Fruit fly (Drosophila melanogaster) whole organism, prepupa: Measurements from ENCODE around the gene CG1785.

Experiments used
- CG10631 ChIP-seq: fragments of 200-800 bp; sonication (Bioruptor generic); optimal IDR thresholded peaks from 2 replicates; lab custom pipeline; 2016; ENCODE audit warnings: missing biosample characterization, missing genetic modification characterization
- CG10669 ChIP-seq: fragments of 200-800 bp; sonication (Bioruptor generic); optimal IDR thresholded peaks from 3 replicates; lab custom pipeline; 2018; ENCODE audit warnings: missing biosample characterization, mild to moderate bottlenecking, missing genetic modification characterization, moderate library complexity
- CG11294 ChIP-seq: fragments of 200-800 bp; sonication (Bioruptor generic); IDR thresholded peaks from 2 replicates; pipeline ENCODE4 v1.3.6; 2022; ENCODE audit warnings: missing biosample characterization, missing genetic modification characterization
- CG11762 ChIP-seq: fragments of 200-800 bp; sonication (Bioruptor generic); optimal IDR thresholded peaks from 3 replicates; lab custom pipeline; 2016; ENCODE audit warnings: missing biosample characterization, missing genetic modification characterization; ENCODE audit not compliant: insufficient read depth
- CG11902 ChIP-seq: fragments of 200-800 bp; sonication (Bioruptor generic); optimal IDR thresholded peaks from 3 replicates; lab custom pipeline; 2016; ENCODE audit warnings: missing biosample characterization, missing genetic modification characterization
- CG15336 ChIP-seq: fragments of 200-800 bp; sonication (Bioruptor generic); IDR thresholded peaks from 2 replicates; pipeline ENCODE4 v1.3.6; 2022; ENCODE audit warnings: missing biosample characterization, missing genetic modification characterization
- CG1621 ChIP-seq: fragments of 200-800 bp; sonication (Bioruptor generic); optimal IDR thresholded peaks from 3 replicates; lab custom pipeline; 2018; ENCODE audit warnings: missing biosample characterization, mild to moderate bottlenecking, missing genetic modification characterization
- CG3032 ChIP-seq: fragments of 200-800 bp; optimal IDR thresholded peaks from 2 replicates; lab custom pipeline; 2019; ENCODE audit warnings: missing biosample characterization, mild to moderate bottlenecking, missing genetic modification characterization, moderate library complexity
- CG31627 ChIP-seq: fragments of 200-800 bp; sonication (Bioruptor generic); optimal IDR thresholded peaks from 3 replicates; lab custom pipeline; 2016; ENCODE audit warnings: missing biosample characterization, missing genetic modification characterization
- CG32006 ChIP-seq: fragments of 200-800 bp; sonication (Bioruptor generic); optimal IDR thresholded peaks from 3 replicates; lab custom pipeline; 2017; ENCODE audit warnings: missing biosample characterization, mild to moderate bottlenecking, missing genetic modification characterization
- CG34406 ChIP-seq: fragments of 200-800 bp; sonication (Bioruptor generic); optimal IDR thresholded peaks from 3 replicates; lab custom pipeline; 2016; ENCODE audit warnings: missing biosample characterization, missing genetic modification characterization
- CG3919 ChIP-seq: fragments of 200-800 bp; sonication (Bioruptor generic); optimal IDR thresholded peaks from 3 replicates; lab custom pipeline; 2016; ENCODE audit warnings: missing biosample characterization, missing genetic modification characterization
- CG4318 ChIP-seq: fragments of 200-800 bp; sonication (Bioruptor generic); optimal IDR thresholded peaks from 3 replicates; lab custom pipeline; 2017; ENCODE audit warnings: missing biosample characterization, mild to moderate bottlenecking, missing genetic modification characterization
- CG6808 ChIP-seq: fragments of 200-800 bp; sonication (Bioruptor generic); optimal IDR thresholded peaks from 3 replicates; lab custom pipeline; 2017; ENCODE audit warnings: missing biosample characterization, missing genetic modification characterization, mild to moderate bottlenecking, moderate library complexity, missing genetic modification reagents
- CG6854 ChIP-seq: fragments of 200-800 bp; sonication (Bioruptor generic); optimal IDR thresholded peaks from 2 replicates; lab custom pipeline; 2017; ENCODE audit warnings: missing biosample characterization, mild to moderate bottlenecking, missing genetic modification characterization
- CG8632 ChIP-seq: fragments of 200-800 bp; sonication (Bioruptor generic); optimal IDR thresholded peaks from 3 replicates; lab custom pipeline; 2016; ENCODE audit warnings: missing biosample characterization, missing genetic modification characterization
- CG9139 ChIP-seq: fragments of 200-800 bp; sonication (Bioruptor generic); optimal IDR thresholded peaks from 3 replicates; lab custom pipeline; 2017; ENCODE audit warnings: missing biosample characterization, mild to moderate bottlenecking, missing genetic modification characterization
- Eip78C ChIP-seq: fragments of 200-800 bp; sonication (Bioruptor generic); peaks from one replicate; lab custom pipeline; 2016; ENCODE audit warnings: missing biosample characterization, missing genetic modification characterization
- Eip93F ChIP-seq: fragments of 200-800 bp; sonication (Bioruptor generic); optimal IDR thresholded peaks from 2 replicates; lab custom pipeline; 2016; ENCODE audit warnings: missing biosample characterization, mild to moderate bottlenecking, missing genetic modification characterization
- Ets21C ChIP-seq: fragments of 200-800 bp; sonication (Bioruptor generic); optimal IDR thresholded peaks from 3 replicates; lab custom pipeline; 2016; ENCODE audit warnings: missing biosample characterization, missing genetic modification characterization
- Gug ChIP-seq: fragments of 200-800 bp; sonication (Bioruptor generic); IDR thresholded peaks from 2 replicates; pipeline ENCODE4 v1.3.6; 2022; ENCODE audit warnings: missing biosample characterization, missing genetic modification characterization
- Hr38 ChIP-seq: sonication (Bioruptor generic); optimal IDR thresholded peaks from 2 replicates; lab custom pipeline; 2016; ENCODE audit warnings: missing biosample characterization, missing genetic modification characterization
- Hr39 ChIP-seq: fragments of 200-800 bp; sonication (Bioruptor generic); optimal IDR thresholded peaks from 2 replicates; lab custom pipeline; 2016; ENCODE audit warnings: missing biosample characterization, missing genetic modification characterization
- Hr4 ChIP-seq: fragments of 200-800 bp; sonication (Bioruptor generic); optimal IDR thresholded peaks from 3 replicates; lab custom pipeline; 2016; ENCODE audit warnings: missing biosample characterization, missing genetic modification characterization
- Lpt ChIP-seq: fragments of 200-800 bp; sonication (Bioruptor generic); optimal IDR thresholded peaks from 3 replicates; lab custom pipeline; 2016; ENCODE audit warnings: missing biosample characterization, missing genetic modification characterization
- OdsH ChIP-seq: fragments of 200-800 bp; sonication (Bioruptor generic); optimal IDR thresholded peaks from 3 replicates; lab custom pipeline; 2016; ENCODE audit warnings: missing biosample characterization, missing genetic modification characterization
- Sox102F ChIP-seq: fragments of 200-800 bp; sonication (Bioruptor generic); optimal IDR thresholded peaks from 2 replicates; lab custom pipeline; 2016; ENCODE audit warnings: missing biosample characterization, mild to moderate bottlenecking, missing genetic modification characterization
- Sox14 ChIP-seq: fragments of 200-800 bp; sonication (Bioruptor generic); optimal IDR thresholded peaks from 3 replicates; lab custom pipeline; 2016; ENCODE audit warnings: missing biosample characterization, missing genetic modification characterization
- Sox15 ChIP-seq: fragments of 200-800 bp; sonication (Bioruptor generic); optimal IDR thresholded peaks from 3 replicates; lab custom pipeline; 2016; ENCODE audit warnings: missing biosample characterization, missing genetic modification characterization
- cyc ChIP-seq: fragments of 200-800 bp; sonication (Bioruptor generic); optimal IDR thresholded peaks from 3 replicates; lab custom pipeline; 2016; ENCODE audit warnings: missing biosample characterization, missing genetic modification characterization
- dac ChIP-seq: fragments of 200-800 bp; sonication (Bioruptor generic); optimal IDR thresholded peaks from 2 replicates; lab custom pipeline; 2017; ENCODE audit warnings: missing biosample characterization, mild to moderate bottlenecking, missing genetic modification characterization
- esn ChIP-seq: fragments of 200-800 bp; sonication (Bioruptor generic); optimal IDR thresholded peaks from 2 replicates; lab custom pipeline; 2016; ENCODE audit warnings: missing biosample characterization, mild to moderate bottlenecking, missing genetic modification characterization, moderate library complexity
- fd85E ChIP-seq: fragments of 200-800 bp; sonication (Bioruptor generic); optimal IDR thresholded peaks from 3 replicates; lab custom pipeline; 2016; ENCODE audit warnings: missing biosample characterization, missing genetic modification characterization
- fkh ChIP-seq: fragments of 200-800 bp; sonication (Bioruptor generic); optimal IDR thresholded peaks from 3 replicates; lab custom pipeline; 2017; ENCODE audit warnings: missing biosample characterization, mild to moderate bottlenecking, missing genetic modification characterization, moderate library complexity
- lz ChIP-seq: fragments of 200-800 bp; sonication (Bioruptor generic); optimal IDR thresholded peaks from 3 replicates; lab custom pipeline; 2016; ENCODE audit warnings: missing biosample characterization, missing genetic modification characterization
- net ChIP-seq: fragments of 200-800 bp; sonication (Bioruptor generic); optimal IDR thresholded peaks from 3 replicates; lab custom pipeline; 2016; ENCODE audit warnings: missing biosample characterization, missing genetic modification characterization
- salr ChIP-seq, 2 experiments: fragments of 200-800 bp; sonication (Bioruptor generic); optimal IDR thresholded peaks; 3 replicates each; lab custom pipeline; 2016 to 2018; ENCODE audit warnings: missing biosample characterization in 2 of 2, missing genetic modification characterization in 2 of 2, mild to moderate bottlenecking in 1 of 2
- spab ChIP-seq: fragments of 200-800 bp; sonication (Bioruptor generic); optimal IDR thresholded peaks from 2 replicates; lab custom pipeline; 2017; ENCODE audit warnings: missing biosample characterization, mild to moderate bottlenecking, missing genetic modification characterization, missing genetic modification reagents
- topi ChIP-seq: fragments of 200-800 bp; sonication (Bioruptor generic); optimal IDR thresholded peaks from 3 replicates; lab custom pipeline; 2016; ENCODE audit warnings: missing biosample characterization, missing genetic modification characterization
- vri ChIP-seq: fragments of 200-800 bp; sonication (Bioruptor generic); optimal IDR thresholded peaks from 3 replicates; lab custom pipeline; 2016; ENCODE audit warnings: missing biosample characterization, mild to moderate bottlenecking, missing genetic modification characterization

The CG1785 gene

dm6 chrX:8709234-8709843 lies 5.4 kb upstream of the CG1785 start, which contains the start of gene Hexo2 (continued):
- peak; percentile 98 for TF ChIP-seq Sox102F (GFP tag; lab: Kevin White, UChicago)
- peak; percentile 99 for TF ChIP-seq dac (GFP tag; lab: Kevin White, UChicago)
- TF ChIP-seq spab, result peak; percentile 92
- peak; percentile 99 for TF ChIP-seq topi (GFP tag; lab: Kevin White, UChicago)
- peak; percentile 99 for TF ChIP-seq CG31627 (GFP tag; lab: Kevin White, UChicago)
- peak; percentile 99 for TF ChIP-seq Eip78C
- TF ChIP-seq CG15336 (GFP tag; lab: Robert Waterston, UW), result peak; percentile 98
- TF ChIP-seq CG3919 (GFP tag; lab: Kevin White, UChicago), result peak; percentile 99
- peak; percentile 95 for TF ChIP-seq CG10669 (GFP tag; lab: Kevin White, UChicago)
- peak; percentile 99 for TF ChIP-seq Hr39
- TF ChIP-seq CG6808 (GFP tag; lab: Kevin White, UChicago), result peak; percentile 86
- TF ChIP-seq CG34406 (GFP tag; lab: Kevin White, UChicago), result peak; percentile 96

- TF ChIP-seq CG31627 (GFP tag; lab: Kevin White, UChicago) (peak; percentile 0), CG11762 (no peak), CG1621 (tag; lab: Kevin White, UChicago) (no peak), Sox14 (no peak), fd85E (GFP tag; lab: Kevin White, UChicago) (no peak), CG32006 (GFP tag; lab: Kevin White, UChicago) (no peak), CG11294 (GFP tag; lab: Robert Waterston, UW) (no peak), Lpt (GFP tag; lab: Kevin White, UChicago) (no peak), CG15336 (GFP tag; lab: Robert Waterston, UW) (no peak), CG10631 (GFP tag; lab: Kevin White, UChicago) (no peak), salr (GFP tag; optimal IDR thresholded peaks at IDR 0.05; lab: Kevin White, UChicago) (no peak), fkh (GFP tag; lab: Kevin White, UChicago) (no peak), CG3919 (GFP tag; lab: Kevin White, UChicago) (no peak), net (no peak), CG11902 (GFP tag; lab: Kevin White, UChicago) (no peak), vri (no peak), Gug (GFP tag; lab: Robert Waterston, UW) (no peak), CG4318 (GFP tag; lab: Kevin White, UChicago) (no peak), dac (GFP tag; lab: Kevin White, UChicago) (no peak), cyc (GFP tag; lab: Kevin White, UChicago) (no peak), Hr4 (GFP tag; lab: Kevin White, UChicago) (no peak), Eip93F (no peak), Sox15 (GFP tag; lab: Kevin White, UChicago) (no peak), CG9139 (GFP tag; lab: Kevin White, UChicago) (no peak), Hr38 (no peak), OdsH (no peak), CG6854 (GFP tag; lab: Kevin White, UChicago) (no peak), lz (GFP tag; lab: Kevin White, UChicago) (peak; percentile 23), Ets21C (GFP tag; lab: Kevin White, UChicago) (no peak), topi (GFP tag; lab: Kevin White, UChicago) (no peak), CG3032 (tag; lab: Kevin White, UChicago) (peak; percentile 36), esn (peak; percentile 28), CG8632 (no peak)
Observed at dm6 chrX:8720213-8720612, 5.5 kb downstream of the CG1785 start, which contains the start of gene CG1789. Gene CG1789 (plus strand): TSS chrX:8720520.
